Fruit fly (Drosophila melanogaster): Measurements from ENCODE around the gene tnc.

The tnc gene

dm6 chr3R:25047504-25047903, 63.3 kb downstream of the tnc start, which contains the start of gene CG11790 (continued):
- TF ChIP-seq Med (GFP tag) = peak; percentile 80
- no peak for TF ChIP-seq CG13123 (GFP tag; optimal IDR thresholded peaks at IDR 0.05)
- peak; percentile 84 for TF ChIP-seq Dll (GFP tag; IDR thresholded peaks at IDR 0.05; ENCODE audit: partially characterized antibody)
- no peak for TF ChIP-seq salm (tag; optimal IDR thresholded peaks at IDR 0.05)
- 0 out of 2 replicates have a peak, but pooled peaks have one; percentile 20 for TF ChIP-seq sob (GFP tag; IDR thresholded peaks at IDR 0.05)
- peak; percentile 2 for TF ChIP-seq lbe (GFP tag; optimal IDR thresholded peaks at IDR 0.05)
- peak; percentile 4 for TF ChIP-seq PHDP (tag; optimal IDR thresholded peaks at IDR 0.05)
- TF ChIP-seq CG16815 (GFP tag; optimal IDR thresholded peaks at IDR 0.05) = no peak
- TF ChIP-seq dysf (GFP tag; IDR thresholded peaks at IDR 0.05) = no peak
- TF ChIP-seq CG15479 (GFP tag; optimal IDR thresholded peaks at IDR 0.05) = no peak
- TF ChIP-seq CG31365 (tag; optimal IDR thresholded peaks at IDR 0.05) = no peak
- TF ChIP-seq Doc3 (GFP tag; IDR thresholded peaks at IDR 0.05; ENCODE audit: partially characterized antibody) = peak; percentile 85
- no peak for TF ChIP-seq CG8290 (GFP tag; optimal IDR thresholded peaks at IDR 0.05)
- peak in 1 of 2 experiments; percentile 78 for TF ChIP-seq CG8290 (tag; optimal IDR thresholded peaks at IDR 0.05)
- TF ChIP-seq BEAF-32 (GFP tag; optimal IDR thresholded peaks at IDR 0.05) = peak; percentile 74
- TF ChIP-seq odd (GFP tag; optimal IDR thresholded peaks at IDR 0.05) = no peak
- TF ChIP-seq Sry-β (GFP tag; optimal IDR thresholded peaks at IDR 0.05) = peak; percentile 88
- no peak for TF ChIP-seq TFAM (GFP tag; optimal IDR thresholded peaks at IDR 0.05)
- no peak for TF ChIP-seq CG13624 (GFP tag; optimal IDR thresholded peaks at IDR 0.05)
- peak; percentile 75 for TF ChIP-seq amos (GFP tag; IDR thresholded peaks at IDR 0.05; ENCODE audit: partially characterized antibody)
- peak; percentile 7 for TF ChIP-seq Dp (GFP tag; optimal IDR thresholded peaks at IDR 0.05)
- TF ChIP-seq dati (GFP tag; IDR thresholded peaks at IDR 0.05) = no peak
- peak; percentile 3 for TF ChIP-seq CoRest (tag; optimal IDR thresholded peaks at IDR 0.05)
- peak; percentile 59 for TF ChIP-seq CG2116 (GFP tag; optimal IDR thresholded peaks at IDR 0.05)
- peak; percentile 7 for TF ChIP-seq CG17829 (tag; optimal IDR thresholded peaks at IDR 0.05)
- TF ChIP-seq CG34224 (GFP tag; IDR thresholded peaks at IDR 0.05; ENCODE audit: partially characterized antibody) = peak; percentile 77
- TF ChIP-seq CG32532 (GFP tag; IDR thresholded peaks at IDR 0.05) = peak; percentile 43; the same call in 1 of the 2 replicates
- TF ChIP-seq CG17186 (GFP tag; optimal IDR thresholded peaks at IDR 0.05) = peak; percentile 18
- no peak for TF ChIP-seq insv (GFP tag; optimal IDR thresholded peaks at IDR 0.05)
- peak; percentile 73; the same call in 1 of the 2 replicates for TF ChIP-seq hbn (GFP tag; IDR thresholded peaks at IDR 0.05; ENCODE audit: partially characterized antibody)
- TF ChIP-seq H15 (GFP tag; IDR thresholded peaks at IDR 0.05) = no peak
- no peak for TF ChIP-seq mirr (GFP tag; optimal IDR thresholded peaks at IDR 0.05)
- peak; percentile 8 for TF ChIP-seq pfk (GFP tag; optimal IDR thresholded peaks at IDR 0.05)
- peak; percentile 71 for TF ChIP-seq CG14860 (GFP tag; IDR thresholded peaks at IDR 0.05; ENCODE audit: partially characterized antibody)
- peak; percentile 69 for TF ChIP-seq ftz-f1 (GFP tag; optimal IDR thresholded peaks at IDR 0.05)
- peak; percentile 59; the same call in 2 of the 3 replicates for TF ChIP-seq ci (GFP tag; IDR thresholded peaks at IDR 0.05)
- TF ChIP-seq CG16813 (GFP tag; IDR thresholded peaks at IDR 0.05; ENCODE audit: partially characterized antibody) = peak; percentile 66
- peak; percentile 80 for TF ChIP-seq Dref (GFP tag; IDR thresholded peaks at IDR 0.05)
- TF ChIP-seq da (GFP tag; optimal IDR thresholded peaks at IDR 0.05) = no peak
- TF ChIP-seq tna (GFP tag; IDR thresholded peaks at IDR 0.05; ENCODE audit: partially characterized antibody) = peak; percentile 73
- TF ChIP-seq HmgZ (tag; optimal IDR thresholded peaks at IDR 0.05) = peak; percentile 46
- peak; percentile 65 for TF ChIP-seq vnd (GFP tag; IDR thresholded peaks at IDR 0.05; ENCODE audit: partially characterized antibody)
- TF ChIP-seq CG7963 (GFP tag; IDR thresholded peaks at IDR 0.05; ENCODE audit: partially characterized antibody) = peak; percentile 85
- TF ChIP-seq row (GFP tag; IDR thresholded peaks at IDR 0.05) = peak; percentile 92
- peak; percentile 72 for TF ChIP-seq HLH4C (GFP tag; IDR thresholded peaks at IDR 0.05; ENCODE audit: partially characterized antibody)
- peak; percentile 82 for TF ChIP-seq ato (GFP tag; IDR thresholded peaks at IDR 0.05; ENCODE audit: partially characterized antibody)
- TF ChIP-seq slp2 (GFP tag; optimal IDR thresholded peaks at IDR 0.05) = no peak
- TF ChIP-seq mld (GFP tag; IDR thresholded peaks at IDR 0.05; ENCODE audit: partially characterized antibody) = peak; percentile 73
